Worm (Caenorhabditis elegans) whole organism, midembryonic: ENCODE measurements around the gene Y54G2A.44.

Source experiments
- T22C8.4 ChIP-seq: fragments of 200-800 bp; sonication (Bioruptor generic); IDR thresholded peaks from 2 replicates; pipeline ENCODE4 v1.3.6; 2022; ENCODE audit warnings: missing genetic modification characterization, missing compliant biosample characterization
- cog-1 ChIP-seq: sonication (generic microtip); optimal IDR thresholded peaks from 2 replicates; lab custom pipeline; 2016; ENCODE audit warnings: missing genetic modification characterization, missing compliant biosample characterization
- flt-1 ChIP-seq: fragments of 200-800 bp; sonication (Bioruptor generic); IDR thresholded peaks from 2 replicates; pipeline ENCODE4 v1.3.6; 2022; ENCODE audit warnings: missing genetic modification characterization, missing compliant biosample characterization
- klf-2 ChIP-seq: fragments of 200-800 bp; sonication (Bioruptor generic); conservative IDR thresholded peaks from 2 replicates; pipeline ENCODE4 v1.3.6; 2022; ENCODE audit warnings: missing genetic modification reagents, missing genetic modification characterization, missing compliant biosample characterization
- med-1 ChIP-seq: sonication (generic microtip); optimal IDR thresholded peaks from 2 replicates; lab custom pipeline; 2017; ENCODE audit warnings: missing genetic modification characterization, mild to moderate bottlenecking, missing compliant biosample characterization, antibody characterized with exemption, missing genetic modification reagents; ENCODE audit not compliant: insufficient read depth
- ref-1 ChIP-seq: fragments of 200-800 bp; sonication (Bioruptor generic); conservative IDR thresholded peaks from 2 replicates; pipeline ENCODE4 v1.3.6; 2022; ENCODE audit warnings: missing genetic modification reagents, missing genetic modification characterization, missing compliant biosample characterization
- tab-1 ChIP-seq: fragments of 200-800 bp; sonication (Bioruptor generic); IDR thresholded peaks from 2 replicates; pipeline ENCODE4 v1.3.6; 2022; ENCODE audit warnings: missing genetic modification characterization, missing compliant biosample characterization
- ztf-23 ChIP-seq: fragments of 200-800 bp; sonication (Bioruptor generic); IDR thresholded peaks from 2 replicates; pipeline ENCODE4 v1.3.6; 2022; ENCODE audit warnings: missing genetic modification reagents, missing genetic modification characterization, missing compliant biosample characterization
- ztf-29 ChIP-seq: fragments of 200-800 bp; sonication (Bioruptor generic); IDR thresholded peaks from 2 replicates; pipeline ENCODE4 v1.3.6; 2022; ENCODE audit warnings: missing genetic modification reagents, missing genetic modification characterization, missing compliant biosample characterization

Y54G2A.44 gene

DNA sequence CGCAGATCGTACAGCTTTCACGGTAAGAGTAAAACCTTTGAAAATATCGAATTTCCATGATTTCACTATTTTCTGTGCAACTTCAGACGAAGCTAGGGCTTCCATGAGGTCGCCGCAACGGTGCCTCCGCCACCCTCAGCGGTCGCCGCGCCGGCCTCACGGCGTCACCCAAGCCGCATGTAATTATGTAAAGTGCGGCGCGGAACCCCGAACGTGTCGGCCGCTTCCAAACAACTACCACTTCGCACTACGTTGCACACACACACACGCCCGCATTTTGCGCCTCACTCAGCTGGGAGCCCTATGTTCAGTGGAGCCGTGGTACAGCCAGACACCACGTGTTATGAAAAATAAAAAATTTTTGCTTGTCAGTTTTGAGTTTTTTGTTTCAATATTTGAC lies 15.4 kb downstream of the Y54G2A.44 start:
- 0 out of 2 replicates have a peak, but pooled peaks have one; percentile 35 for TF ChIP-seq flt-1 (GFP tag; lab: Robert Waterston, UW)
- no peak for TF ChIP-seq klf-2 (GFP tag; lab: Robert Waterston, UW)
- no peak for TF ChIP-seq ztf-29 (GFP tag; lab: Robert Waterston, UW)

DNA sequence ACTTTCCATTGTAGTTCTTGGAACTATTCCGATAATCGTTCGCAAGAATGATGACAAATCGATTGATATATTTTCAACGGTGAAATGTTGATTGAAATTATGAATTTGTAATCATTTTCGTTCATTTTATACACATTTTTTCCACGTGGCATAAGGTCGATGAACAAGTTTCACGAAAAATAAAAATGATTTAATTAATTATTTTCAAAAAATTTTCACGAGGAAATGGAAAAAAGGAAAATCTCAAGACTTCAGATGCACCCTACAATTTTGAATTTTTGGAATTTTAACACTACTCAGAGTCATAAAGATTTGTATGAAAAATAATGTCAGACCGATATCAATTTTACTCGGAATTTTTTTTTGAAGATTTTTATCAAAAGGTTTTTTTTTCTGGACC lies 18.0 kb downstream of the Y54G2A.44 start, which contains the start of gene Y54G2A.13:
Gene Y54G2A.13 (minus strand): TSS at position 101 of the 400 bp plus-strand sequence.
- no peak for TF ChIP-seq tab-1 (GFP tag; lab: Robert Waterston, UW)
- TF ChIP-seq klf-2 (GFP tag; lab: Robert Waterston, UW): no peak
- no peak for TF ChIP-seq ztf-23 (GFP tag; lab: Robert Waterston, UW)
- TF ChIP-seq ztf-29 (GFP tag; lab: Robert Waterston, UW): no peak
- TF ChIP-seq cog-1 (tag; lab: Kevin White, UChicago): no peak
- no peak for TF ChIP-seq T22C8.4 (GFP tag; lab: Robert Waterston, UW)
- TF ChIP-seq ref-1: no peak
- no peak for TF ChIP-seq med-1 (GFP tag; lab: Kevin White, UChicago)
- TF ChIP-seq flt-1 (GFP tag; lab: Robert Waterston, UW): no peak

DNA sequence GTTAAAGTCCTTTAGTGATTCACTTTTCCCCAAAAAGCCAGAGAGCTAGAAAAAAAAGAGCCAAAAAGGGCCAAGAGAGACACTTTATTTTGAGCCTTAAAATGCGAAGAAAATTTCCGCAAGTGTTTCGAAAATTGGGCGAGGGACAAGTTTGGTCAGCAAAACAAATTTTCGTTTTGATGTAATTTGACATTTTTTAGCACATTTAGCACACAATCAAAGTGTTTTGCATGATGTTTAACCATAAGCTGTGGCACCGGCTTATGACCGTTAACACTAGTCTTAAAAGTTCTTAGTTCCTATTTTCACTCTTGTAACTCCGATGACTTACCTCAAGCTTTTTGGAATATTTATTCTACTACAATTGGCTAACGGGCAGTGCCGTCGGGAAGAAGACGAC lies 18.8 kb downstream of the Y54G2A.44 start, which contains the start of gene Y54G2A.37:
Gene Y54G2A.37 (plus strand): TSS at position 301 of the 400 bp plus-strand sequence.
- TF ChIP-seq flt-1 (GFP tag; lab: Robert Waterston, UW) (no peak), med-1 (GFP tag; lab: Kevin White, UChicago) (no peak), tab-1 (GFP tag; lab: Robert Waterston, UW) (no peak), ztf-29 (GFP tag; lab: Robert Waterston, UW) (no peak), klf-2 (GFP tag; lab: Robert Waterston, UW) (no peak), ref-1 (no peak), T22C8.4 (GFP tag; lab: Robert Waterston, UW) (no peak), cog-1 (tag; lab: Kevin White, UChicago) (no peak), ztf-23 (GFP tag; lab: Robert Waterston, UW) (no peak)

DNA sequence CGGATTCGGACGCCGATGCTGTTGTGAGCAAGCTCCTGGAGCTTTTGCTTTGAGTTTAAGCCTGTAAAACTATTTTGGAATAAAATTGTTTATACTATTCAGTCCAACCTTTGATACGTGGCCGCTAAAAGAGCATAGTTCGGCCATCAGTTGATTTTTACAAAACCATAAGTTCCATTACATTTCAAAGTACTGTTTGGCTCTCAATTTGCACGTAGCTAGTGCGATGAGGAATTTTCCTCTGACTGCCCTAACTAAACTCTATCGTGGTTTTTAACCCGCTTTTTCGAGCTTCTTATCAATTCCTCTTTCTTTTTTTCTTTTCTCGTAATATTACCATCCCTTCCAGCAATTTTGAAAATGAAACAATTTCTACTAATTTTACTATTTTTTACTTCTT lies 21.8 kb downstream of the Y54G2A.44 start, which contains the start of gene clec-80:
Gene clec-80 (plus strand): TSS at position 301 of the 400 bp plus-strand sequence.
- TF ChIP-seq ref-1 (no peak), med-1 (GFP tag; lab: Kevin White, UChicago) (no peak), ztf-29 (GFP tag; lab: Robert Waterston, UW) (no peak), flt-1 (GFP tag; lab: Robert Waterston, UW) (no peak), tab-1 (GFP tag; lab: Robert Waterston, UW) (no peak), ztf-23 (GFP tag; lab: Robert Waterston, UW) (no peak), klf-2 (GFP tag; lab: Robert Waterston, UW) (no peak), T22C8.4 (GFP tag; lab: Robert Waterston, UW) (no peak), cog-1 (tag; lab: Kevin White, UChicago) (no peak)

DNA sequence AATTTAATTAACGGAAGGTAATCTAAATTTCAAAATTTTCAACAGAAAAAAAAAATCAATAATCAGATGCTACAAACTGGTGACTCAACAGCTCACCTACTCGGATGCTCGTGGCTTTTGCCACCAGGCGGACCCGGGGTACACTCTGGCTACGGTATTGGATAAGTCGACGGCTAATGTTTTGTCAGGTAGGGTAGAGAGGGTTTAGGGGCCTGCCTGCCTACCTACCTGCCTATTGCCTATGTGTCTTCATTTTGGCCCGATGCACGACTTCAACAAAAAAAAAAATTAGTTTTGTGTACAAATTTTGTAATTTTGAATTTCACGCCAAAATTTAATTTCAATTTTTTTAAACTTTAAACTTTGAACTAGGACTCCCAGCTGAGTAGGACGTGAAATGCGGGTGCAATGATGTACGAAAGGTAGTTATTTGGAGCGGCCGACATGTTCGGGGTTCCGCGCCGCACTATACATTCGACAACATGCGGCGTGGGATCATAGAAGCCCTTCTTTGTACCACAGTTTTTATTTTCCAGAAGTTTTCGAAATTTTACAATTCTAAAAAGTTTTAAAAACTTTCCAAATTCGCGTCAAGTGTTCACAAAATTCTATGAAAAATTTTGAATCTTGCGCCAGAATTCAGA lies 23.9 kb downstream of the Y54G2A.44 start:
- TF ChIP-seq tab-1 (GFP tag; lab: Robert Waterston, UW) (no peak), cog-1 (tag; lab: Kevin White, UChicago) (no peak), T22C8.4 (GFP tag; lab: Robert Waterston, UW) (no peak), ztf-29 (GFP tag; lab: Robert Waterston, UW) (no peak), klf-2 (GFP tag; lab: Robert Waterston, UW) (no peak), med-1 (GFP tag; lab: Kevin White, UChicago) (no peak), ref-1 (no peak), ztf-23 (GFP tag; lab: Robert Waterston, UW) (no peak), flt-1 (GFP tag; lab: Robert Waterston, UW) (no peak)

DNA sequence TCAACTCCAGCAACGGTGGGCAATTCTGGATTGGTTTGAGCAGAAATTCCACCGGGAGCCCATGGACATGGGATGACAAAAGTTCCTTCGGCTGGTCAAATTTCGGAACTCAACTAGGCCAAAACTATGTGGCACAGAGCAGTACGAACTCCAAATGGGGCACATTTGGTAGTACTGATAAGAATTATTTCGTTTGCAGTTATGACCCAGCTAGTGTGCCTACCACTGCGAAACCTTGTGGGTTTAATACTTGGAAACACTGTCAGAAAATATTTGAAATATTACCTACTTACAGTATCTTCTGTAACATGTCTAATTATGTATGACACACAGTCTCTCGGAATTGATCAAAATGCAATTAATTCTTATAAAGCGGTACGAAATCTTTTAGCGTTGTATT lies 24.7 kb downstream of the Y54G2A.44 start:
- TF ChIP-seq cog-1 (tag; lab: Kevin White, UChicago) (no peak), ref-1 (no peak), med-1 (GFP tag; lab: Kevin White, UChicago) (no peak), ztf-23 (GFP tag; lab: Robert Waterston, UW) (no peak), ztf-29 (GFP tag; lab: Robert Waterston, UW) (no peak), T22C8.4 (GFP tag; lab: Robert Waterston, UW) (no peak), klf-2 (GFP tag; lab: Robert Waterston, UW) (no peak), tab-1 (GFP tag; lab: Robert Waterston, UW) (no peak), flt-1 (GFP tag; lab: Robert Waterston, UW) (no peak)

DNA sequence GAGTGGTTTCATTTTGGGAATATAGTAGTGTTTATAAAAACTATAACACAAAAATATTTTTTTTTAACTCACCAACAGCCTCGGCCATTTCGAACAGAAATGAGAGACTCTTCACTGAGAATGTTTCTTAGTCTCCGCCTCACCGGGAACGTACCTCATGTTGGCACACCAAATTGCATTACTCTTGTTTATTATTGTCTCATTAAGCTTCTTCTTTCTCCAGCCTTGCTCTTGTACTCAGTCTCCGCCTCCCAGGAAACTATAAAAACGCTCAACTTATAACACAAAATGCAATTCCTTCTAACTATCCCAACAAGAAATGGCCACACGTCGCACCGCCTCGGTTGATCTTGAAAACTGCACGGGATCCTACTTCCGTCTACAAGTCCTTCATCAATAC lies 30.9 kb downstream of the Y54G2A.44 start, which contains the start of the genes Y54G2A.48 and pudl-1:
Gene Y54G2A.48 (minus strand): TSS at position 101 of the 400 bp plus-strand sequence.
Gene pudl-1 (plus strand): TSS at position 320 of the 400 bp plus-strand sequence.
- TF ChIP-seq ref-1 (no peak), ztf-23 (GFP tag; lab: Robert Waterston, UW) (no peak), T22C8.4 (GFP tag; lab: Robert Waterston, UW) (no peak), ztf-29 (GFP tag; lab: Robert Waterston, UW) (no peak), klf-2 (GFP tag; lab: Robert Waterston, UW) (no peak), cog-1 (tag; lab: Kevin White, UChicago) (no peak), tab-1 (GFP tag; lab: Robert Waterston, UW) (no peak), med-1 (GFP tag; lab: Kevin White, UChicago) (no peak), flt-1 (GFP tag; lab: Robert Waterston, UW) (no peak)

DNA sequence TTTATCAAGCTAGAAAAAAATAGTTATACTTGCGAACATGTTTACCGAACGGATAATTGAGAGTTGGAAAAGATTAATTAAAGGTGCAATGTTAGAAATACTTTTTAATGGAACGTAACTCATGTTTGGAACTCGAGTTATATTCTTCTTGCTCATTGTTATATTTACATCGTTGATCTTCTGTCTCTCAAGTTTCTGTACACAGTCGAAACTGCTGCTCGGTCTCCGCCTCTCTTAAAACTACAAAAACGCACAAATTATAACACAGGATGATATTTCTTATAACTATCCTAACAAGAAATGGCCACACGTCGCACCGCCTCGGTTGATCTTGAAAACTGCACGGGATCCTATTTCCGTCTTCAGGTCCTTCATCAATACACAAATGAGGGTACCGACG lies 32.9 kb downstream of the Y54G2A.44 start, which contains the start of gene pudl-2:
Gene pudl-2 (plus strand): TSS at position 301 of the 400 bp plus-strand sequence.
- TF ChIP-seq klf-2 (GFP tag; lab: Robert Waterston, UW) (no peak), ref-1 (no peak), ztf-29 (GFP tag; lab: Robert Waterston, UW) (no peak), med-1 (GFP tag; lab: Kevin White, UChicago) (no peak), T22C8.4 (GFP tag; lab: Robert Waterston, UW) (no peak), flt-1 (GFP tag; lab: Robert Waterston, UW) (no peak), ztf-23 (GFP tag; lab: Robert Waterston, UW) (no peak), tab-1 (GFP tag; lab: Robert Waterston, UW) (no peak), cog-1 (tag; lab: Kevin White, UChicago) (no peak)
